Worm (Caenorhabditis elegans) whole organism, late embryonic: ENCODE data around the gene nhx-1.

Source experiments
- C38D4.7 ChIP-seq: fragments of 200-800 bp; sonication (Bioruptor generic); optimal IDR thresholded peaks from 2 replicates; lab custom pipeline; 2018; ENCODE audit warnings: mild to moderate bottlenecking, missing genetic modification characterization, moderate library complexity, missing compliant biosample characterization
- F13H6.1 ChIP-seq: sonication (generic microtip); optimal IDR thresholded peaks from 2 replicates; lab custom pipeline; 2016; ENCODE audit warnings: missing genetic modification characterization, missing compliant biosample characterization
- ceh-14 ChIP-seq: sonication (generic microtip); optimal IDR thresholded peaks from 2 replicates; lab custom pipeline; 2016; ENCODE audit warnings: missing genotype, missing genetic modification characterization, missing compliant biosample characterization
- ceh-19 ChIP-seq: fragments of 200-800 bp; sonication (Bioruptor generic); optimal IDR thresholded peaks from 2 replicates; lab custom pipeline; 2018; ENCODE audit warnings: mild to moderate bottlenecking, missing genetic modification characterization, missing compliant biosample characterization
- ceh-30 ChIP-seq: fragments of 150-350 bp; optimal IDR thresholded peaks from 2 replicates; lab custom pipeline; 2014; ENCODE audit warnings: missing biosample characterization, missing genetic modification characterization
- ceh-34 ChIP-seq: sonication (generic microtip); optimal IDR thresholded peaks from 2 replicates; lab custom pipeline; 2016; ENCODE audit warnings: mild to moderate bottlenecking, missing genetic modification characterization, missing compliant biosample characterization
- ceh-6 ChIP-seq: fragments of 200-800 bp; sonication (Bioruptor generic); optimal IDR thresholded peaks from 2 replicates; lab custom pipeline; 2018; ENCODE audit warnings: mild to moderate bottlenecking, missing genetic modification characterization, missing compliant biosample characterization
- ceh-9 ChIP-seq: sonication (generic microtip); optimal IDR thresholded peaks from 2 replicates; lab custom pipeline; 2016; ENCODE audit warnings: mild to moderate bottlenecking, missing genetic modification characterization, inconsistent platforms, missing compliant biosample characterization
- dve-1 ChIP-seq: sonication (generic microtip); optimal IDR thresholded peaks from 2 replicates; lab custom pipeline; 2017; ENCODE audit warnings: antibody characterized with exemption, mild to moderate bottlenecking, missing genetic modification characterization, missing compliant biosample characterization
- eyg-1 ChIP-seq: sonication (generic microtip); optimal IDR thresholded peaks from 2 replicates; lab custom pipeline; 2016; ENCODE audit warnings: missing genotype, missing genetic modification characterization, missing compliant biosample characterization
- fax-1 ChIP-seq: sonication (generic microtip); optimal IDR thresholded peaks from 2 replicates; lab custom pipeline; 2016; ENCODE audit warnings: missing genotype, missing genetic modification characterization, missing compliant biosample characterization
- fkh-10 ChIP-seq: fragments of 150-350 bp; optimal IDR thresholded peaks from 2 replicates; lab custom pipeline; 2014; ENCODE audit warnings: missing biosample characterization, missing genetic modification reagents, missing genetic modification characterization
- fkh-6 ChIP-seq: sonication (generic microtip); optimal IDR thresholded peaks from 2 replicates; lab custom pipeline; 2016; ENCODE audit warnings: missing genetic modification characterization, missing compliant biosample characterization
- hlh-15 ChIP-seq: sonication (generic microtip); optimal IDR thresholded peaks from 2 replicates; lab custom pipeline; 2016; ENCODE audit warnings: missing genetic modification characterization, missing compliant biosample characterization
- hlh-30 ChIP-seq: sonication (generic microtip); optimal IDR thresholded peaks from 2 replicates; lab custom pipeline; 2017; ENCODE audit warnings: antibody characterized with exemption, missing genetic modification characterization, missing compliant biosample characterization; ENCODE audit not compliant: insufficient read depth
- hlh-6 ChIP-seq: sonication (generic microtip); optimal IDR thresholded peaks from 2 replicates; lab custom pipeline; 2016; ENCODE audit warnings: missing genotype, missing genetic modification characterization, missing compliant biosample characterization
- hlh-8 ChIP-seq: sonication (generic microtip); optimal IDR thresholded peaks from 2 replicates; lab custom pipeline; 2016; ENCODE audit warnings: missing genotype, missing genetic modification characterization, missing compliant biosample characterization
- lin-11 ChIP-seq: fragments of 200-800 bp; sonication (Bioruptor generic); optimal IDR thresholded peaks from 2 replicates; lab custom pipeline; 2018; ENCODE audit warnings: mild to moderate bottlenecking, missing genetic modification characterization, missing compliant biosample characterization
- mec-3 ChIP-seq: sonication (generic microtip); optimal IDR thresholded peaks from 2 replicates; lab custom pipeline; 2016; ENCODE audit warnings: borderline replicate concordance, missing genetic modification characterization, missing compliant biosample characterization
- nhr-11 ChIP-seq: fragments of 150-350 bp; optimal IDR thresholded peaks from 2 replicates; lab custom pipeline; 2014; ENCODE audit warnings: missing biosample characterization, missing genetic modification characterization
- odd-2 ChIP-seq: sonication (generic microtip); optimal IDR thresholded peaks from 2 replicates; lab custom pipeline; 2017; ENCODE audit warnings: antibody characterized with exemption, mild to moderate bottlenecking, missing genetic modification characterization, missing compliant biosample characterization
- pag-3 ChIP-seq: sonication (generic microtip); optimal IDR thresholded peaks from 2 replicates; lab custom pipeline; 2016; ENCODE audit warnings: missing compliant biosample characterization, missing genetic modification characterization, borderline replicate concordance
- pha-2 ChIP-seq: sonication (generic microtip); optimal IDR thresholded peaks from 2 replicates; lab custom pipeline; 2017; ENCODE audit warnings: mild to moderate bottlenecking, missing genetic modification characterization, missing compliant biosample characterization
- pha-4 ChIP-seq: fragments of 150-350 bp; optimal IDR thresholded peaks from 2 replicates; lab custom pipeline; 2018; ENCODE audit warnings: missing biosample characterization, missing genetic modification reagents, missing genetic modification characterization
- rnt-1 ChIP-seq: sonication (generic microtip); optimal IDR thresholded peaks from 2 replicates; lab custom pipeline; 2016; ENCODE audit warnings: missing genetic modification characterization, missing compliant biosample characterization
- sdc-2 ChIP-seq: sonication (generic microtip); optimal IDR thresholded peaks from 2 replicates; lab custom pipeline; 2016; ENCODE audit warnings: missing genotype, missing genetic modification characterization, missing compliant biosample characterization
- syd-9 ChIP-seq: sonication (generic microtip); optimal IDR thresholded peaks from 2 replicates; lab custom pipeline; 2016; ENCODE audit warnings: mild to moderate bottlenecking, missing genetic modification characterization, moderate library complexity, missing compliant biosample characterization
- tbx-2 ChIP-seq: sonication (generic microtip); optimal IDR thresholded peaks from 2 replicates; lab custom pipeline; 2016; ENCODE audit warnings: missing genetic modification characterization, missing compliant biosample characterization
- tbx-7 ChIP-seq: sonication (generic microtip); optimal IDR thresholded peaks from 2 replicates; lab custom pipeline; 2016; ENCODE audit warnings: missing genotype, missing genetic modification characterization, missing compliant biosample characterization
- ttx-3 ChIP-seq: sonication (generic microtip); optimal IDR thresholded peaks from 2 replicates; lab custom pipeline; 2016; ENCODE audit warnings: missing genetic modification reagents, missing genetic modification characterization, missing compliant biosample characterization
- unc-55 ChIP-seq: sonication (generic microtip); optimal IDR thresholded peaks from 2 replicates; lab custom pipeline; 2017; ENCODE audit warnings: missing biosample characterization, missing genetic modification reagents, missing genetic modification characterization
- unc-86 ChIP-seq: sonication (generic microtip); optimal IDR thresholded peaks from 2 replicates; lab custom pipeline; 2016; ENCODE audit warnings: missing genetic modification characterization, missing compliant biosample characterization
- ztf-16 ChIP-seq: sonication (generic microtip); optimal IDR thresholded peaks from 2 replicates; lab custom pipeline; 2017; ENCODE audit warnings: missing genetic modification characterization, missing compliant biosample characterization

The nhx-1 gene

ce11 chrX:16016796-16017195 is at the start of gene nhx-1, which contains the start of gene VB0395L.1:
Gene nhx-1, plus strand, starts transcription at chrX:16017121.
Gene VB0395L.1, minus strand, starts transcription at chrX:16016981.
- TF ChIP-seq ttx-3 (tag; lab: Kevin White, UChicago) (no peak), pha-4 (tag; lab: Kevin White, UChicago) (no peak)
- TF ChIP-seq, all 69 proteins: peak for 0

- no peak for TF ChIP-seq C38D4.7 (GFP tag; lab: Kevin White, UChicago)
- TF ChIP-seq odd-2 (tag; lab: Kevin White, UChicago) = no peak
- TF ChIP-seq fkh-10 (GFP tag; lab: Kevin White, UChicago) = no peak
- TF ChIP-seq hlh-30 = no peak
- TF ChIP-seq lin-11 (tag; lab: Kevin White, UChicago) = no peak
- no peak for TF ChIP-seq fax-1 (tag; lab: Kevin White, UChicago)
- TF ChIP-seq nhr-11 (tag; lab: Kevin White, UChicago) = no peak
- no peak for TF ChIP-seq hlh-15 (tag; lab: Kevin White, UChicago)
Measured at ce11 chrX:15982630-15983029, 34.3 kb upstream of the nhx-1 start, which contains the start of gene C09G1.2. Gene C09G1.2, minus strand, starts transcription at chrX:15982730.

- TF ChIP-seq ceh-14 (tag; lab: Kevin White, UChicago) (no peak), unc-55 (GFP tag; lab: Kevin White, UChicago) (no peak), pha-2 (tag; lab: Kevin White, UChicago) (no peak), sdc-2 (peak; percentile 87), tbx-7 (tag; lab: Kevin White, UChicago) (no peak)
Measured at ce11 chrX:15983288-15983687, 33.6 kb upstream of the nhx-1 start.

ce11 chrX:15988577-15988976 is 28.3 kb upstream of the nhx-1 start:
- TF ChIP-seq pag-3 (tag; lab: Kevin White, UChicago) (no peak), dve-1 (tag; lab: Kevin White, UChicago) (no peak), F13H6.1 (tag; lab: Kevin White, UChicago) (no peak), nhr-11 (tag; lab: Kevin White, UChicago) (no peak), mec-3 (no peak), eyg-1 (tag; lab: Kevin White, UChicago) (no peak)

- TF ChIP-seq eyg-1 (tag; lab: Kevin White, UChicago) (no peak), pag-3 (tag; lab: Kevin White, UChicago) (no peak), odd-2 (tag; lab: Kevin White, UChicago) (no peak), ceh-30 (no peak), lin-11 (tag; lab: Kevin White, UChicago) (no peak), rnt-1 (tag; lab: Kevin White, UChicago) (no peak), ceh-34 (tag; lab: Kevin White, UChicago) (no peak), hlh-30 (no peak), hlh-6 (tag; lab: Kevin White, UChicago) (no peak)
- TF ChIP-seq, all 69 proteins: peak for 0
Measured at ce11 chrX:15992806-15993205, 24.1 kb upstream of the nhx-1 start.

- TF ChIP-seq hlh-8 (tag; lab: Kevin White, UChicago) (no peak), hlh-6 (tag; lab: Kevin White, UChicago) (no peak), ceh-34 (tag; lab: Kevin White, UChicago) (no peak), syd-9 (tag; lab: Kevin White, UChicago) (no peak), tbx-2 (tag; lab: Kevin White, UChicago) (no peak), odd-2 (tag; lab: Kevin White, UChicago) (no peak), ztf-16 (no peak), fkh-6 (tag; lab: Kevin White, UChicago) (no peak), ceh-9 (tag; lab: Kevin White, UChicago) (no peak), unc-86 (tag; lab: Kevin White, UChicago) (no peak), ceh-6 (GFP tag; lab: Kevin White, UChicago) (no peak), ceh-19 (GFP tag; lab: Kevin White, UChicago) (no peak)
- TF ChIP-seq, all 69 proteins: peak for 0
Measured at ce11 chrX:15993916-15994315, 23.0 kb upstream of the nhx-1 start.
